Fruit fly (Drosophila melanogaster) whole organism, embryonic: ENCODE results near the gene Pdxk.
A peak's percentile ranks its signal among the peaks of the same experiment; 100 is the strongest.

Experiments used
- Ada2b ChIP-seq: fragments of 200-800 bp; sonication (Bioruptor generic); IDR thresholded peaks from 2 replicates; pipeline ENCODE4 v1.3.6; 2022; ENCODE audit warnings: missing biosample characterization, missing genetic modification characterization
- Atf3 ChIP-seq: fragments of 200-800 bp; sonication (Bioruptor generic); optimal IDR thresholded peaks from 3 replicates; lab custom pipeline; 2016; ENCODE audit warnings: missing biosample characterization, missing genetic modification characterization
- Atf6 ChIP-seq: fragments of 200-800 bp; sonication (Bioruptor generic); IDR thresholded peaks from 2 replicates; pipeline ENCODE4 v1.3.6; 2022; ENCODE audit warnings: missing biosample characterization, missing genetic modification characterization
- BEAF-32 ChIP-seq: fragments of 200-800 bp; sonication (Bioruptor generic); optimal IDR thresholded peaks from 3 replicates; lab custom pipeline; 2017; ENCODE audit warnings: missing biosample characterization, missing genetic modification characterization, mild to moderate bottlenecking, moderate library complexity, missing genetic modification reagents
- Bdp1 ChIP-seq: fragments of 200-800 bp; sonication (Bioruptor generic); optimal IDR thresholded peaks from 3 replicates; lab custom pipeline; 2016; ENCODE audit warnings: missing biosample characterization, missing genetic modification characterization
- CG10209 ChIP-seq: fragments of 200-800 bp; sonication (Bioruptor generic); optimal IDR thresholded peaks from 3 replicates; lab custom pipeline; 2017; ENCODE audit warnings: missing biosample characterization, mild to moderate bottlenecking, missing genetic modification characterization, missing genetic modification reagents
- CG10321 ChIP-seq: fragments of 200-800 bp; sonication (Bioruptor generic); IDR thresholded peaks from 2 replicates; pipeline ENCODE4 v1.3.6; 2022; ENCODE audit warnings: missing biosample characterization, missing genetic modification characterization
- CG10462 ChIP-seq: fragments of 200-800 bp; sonication (Bioruptor generic); optimal IDR thresholded peaks from 2 replicates; lab custom pipeline; 2016; ENCODE audit warnings: missing biosample characterization, missing genetic modification characterization
- CG12236 ChIP-seq: fragments of 200-800 bp; sonication (Bioruptor generic); optimal IDR thresholded peaks from 2 replicates; lab custom pipeline; 2016; ENCODE audit warnings: missing biosample characterization, missing genetic modification characterization
- CG12299 ChIP-seq: fragments of 200-800 bp; sonication (Bioruptor generic); optimal IDR thresholded peaks from 2 replicates; lab custom pipeline; 2018; ENCODE audit warnings: missing biosample characterization, mild to moderate bottlenecking, missing genetic modification characterization
- CG13296 ChIP-seq: fragments of 200-800 bp; sonication (Bioruptor generic); optimal IDR thresholded peaks from 3 replicates; lab custom pipeline; 2018; ENCODE audit warnings: missing biosample characterization, mild to moderate bottlenecking, missing genetic modification characterization
- CG15269 ChIP-seq: fragments of 200-800 bp; sonication (Bioruptor generic); optimal IDR thresholded peaks from 2 replicates; lab custom pipeline; 2018; ENCODE audit warnings: missing biosample characterization, mild to moderate bottlenecking, missing genetic modification characterization, moderate library complexity
- CG17186 ChIP-seq: fragments of 200-800 bp; sonication (Bioruptor generic); optimal IDR thresholded peaks from 3 replicates; lab custom pipeline; 2017; ENCODE audit warnings: missing biosample characterization, missing genetic modification reagents, missing genetic modification characterization
- CG17912 ChIP-seq: fragments of 200-800 bp; sonication (Bioruptor generic); optimal IDR thresholded peaks from 2 replicates; lab custom pipeline; 2018; ENCODE audit warnings: missing biosample characterization, mild to moderate bottlenecking, missing genetic modification characterization
- CG18599 ChIP-seq: fragments of 200-800 bp; sonication (Bioruptor generic); optimal IDR thresholded peaks from 3 replicates; lab custom pipeline; 2017; ENCODE audit warnings: missing biosample characterization, missing genetic modification characterization, mild to moderate bottlenecking, moderate library complexity, missing genetic modification reagents
- CG2889 ChIP-seq: fragments of 200-800 bp; sonication (Bioruptor generic); IDR thresholded peaks from 3 replicates; pipeline ENCODE4 v1.3.6; 2022; ENCODE audit warnings: missing biosample characterization, missing genetic modification characterization
- CG4854 ChIP-seq: fragments of 200-800 bp; sonication (Bioruptor generic); optimal IDR thresholded peaks from 2 replicates; lab custom pipeline; 2016; ENCODE audit warnings: missing biosample characterization, missing genetic modification characterization, inconsistent platforms
- CG6272 ChIP-seq: fragments of 200-800 bp; sonication (Bioruptor generic); IDR thresholded peaks from 2 replicates; pipeline ENCODE4 v1.3.6; 2022; ENCODE audit warnings: missing biosample characterization, missing genetic modification characterization
- CG6654 ChIP-seq: fragments of 200-800 bp; sonication (Bioruptor generic); optimal IDR thresholded peaks from 2 replicates; lab custom pipeline; 2017; ENCODE audit warnings: missing biosample characterization, mild to moderate bottlenecking, missing genetic modification characterization
- CG6813 ChIP-seq: fragments of 200-800 bp; sonication (Bioruptor generic); optimal IDR thresholded peaks from 2 replicates; lab custom pipeline; 2017; ENCODE audit warnings: missing biosample characterization, missing genetic modification characterization, mild to moderate bottlenecking, moderate library complexity, missing genetic modification reagents
- CG9932 ChIP-seq: fragments of 200-800 bp; sonication (Bioruptor generic); IDR thresholded peaks from 2 replicates; pipeline ENCODE4 v1.3.6; 2022; ENCODE audit warnings: missing biosample characterization, missing genetic modification characterization
- D19A ChIP-seq: fragments of 200-800 bp; optimal IDR thresholded peaks from 3 replicates; lab custom pipeline; 2019; ENCODE audit warnings: missing biosample characterization, mild to moderate bottlenecking, missing genetic modification characterization, moderate library complexity
- Dip3 ChIP-seq: fragments of 200-800 bp; sonication (Bioruptor generic); optimal IDR thresholded peaks from 3 replicates; lab custom pipeline; 2016; ENCODE audit warnings: missing biosample characterization, missing genetic modification characterization
- Doc3 ChIP-seq: fragments of 200-800 bp; sonication (Bioruptor generic); IDR thresholded peaks from 3 replicates; pipeline ENCODE4 v1.3.6; 2022; ENCODE audit warnings: missing biosample characterization, missing genetic modification characterization; ENCODE audit not compliant: partially characterized antibody
- Dp ChIP-seq: fragments of 200-800 bp; sonication (Bioruptor generic); optimal IDR thresholded peaks from 2 replicates; lab custom pipeline; 2018; ENCODE audit warnings: missing biosample characterization, mild to moderate bottlenecking, missing genetic modification characterization, moderate library complexity
- Dref ChIP-seq: fragments of 200-800 bp; sonication (Bioruptor generic); IDR thresholded peaks from 2 replicates; pipeline ENCODE4 v1.3.6; 2022; ENCODE audit warnings: missing biosample characterization, missing genetic modification characterization
- Ets97D ChIP-seq: fragments of 200-800 bp; sonication (Bioruptor generic); optimal IDR thresholded peaks from 3 replicates; lab custom pipeline; 2016; ENCODE audit warnings: missing biosample characterization, missing genetic modification characterization
- Fer3 ChIP-seq: fragments of 200-800 bp; sonication (Bioruptor generic); optimal IDR thresholded peaks from 2 replicates; lab custom pipeline; 2018; ENCODE audit warnings: missing biosample characterization, mild to moderate bottlenecking, missing genetic modification characterization, moderate library complexity
- Hr39 ChIP-seq: fragments of >200 bp; optimal IDR thresholded peaks from 2 replicates; lab custom pipeline; 2017
- Lim3 ChIP-seq: fragments of 200-800 bp; sonication (Bioruptor generic); IDR thresholded peaks from 2 replicates; pipeline ENCODE4 v1.3.6; 2022; ENCODE audit warnings: missing biosample characterization, missing genetic modification characterization
- Meics ChIP-seq: fragments of 200-800 bp; sonication (Bioruptor generic); optimal IDR thresholded peaks from 2 replicates; lab custom pipeline; 2017; ENCODE audit warnings: missing biosample characterization, mild to moderate bottlenecking, missing genetic modification characterization
- NC2α ChIP-seq: fragments of 200-800 bp; sonication (Bioruptor generic); optimal IDR thresholded peaks from 2 replicates; lab custom pipeline; 2016; ENCODE audit warnings: missing biosample characterization, missing genetic modification characterization
- Opbp ChIP-seq: fragments of 200-800 bp; sonication (Bioruptor generic); IDR thresholded peaks from 3 replicates; pipeline ENCODE4 v1.3.6; 2022; ENCODE audit warnings: missing biosample characterization, missing genetic modification characterization; ENCODE audit not compliant: partially characterized antibody
- Rx ChIP-seq: fragments of 200-800 bp; sonication (Bioruptor generic); IDR thresholded peaks from 2 replicates; pipeline ENCODE4 v1.3.6; 2022; ENCODE audit warnings: missing biosample characterization, missing genetic modification characterization
- abd-A ChIP-seq: fragments of 200-800 bp; sonication (Bioruptor generic); optimal IDR thresholded peaks from 3 replicates; lab custom pipeline; 2019; ENCODE audit warnings: missing biosample characterization, mild to moderate bottlenecking, missing genetic modification characterization, moderate library complexity
- ci ChIP-seq: fragments of 200-800 bp; sonication (Bioruptor generic); IDR thresholded peaks from 3 replicates; pipeline ENCODE4 v1.3.6; 2022; ENCODE audit warnings: missing biosample characterization, missing genetic modification characterization
- esg ChIP-seq: fragments of 200-800 bp; sonication (Bioruptor generic); conservative IDR thresholded peaks from 2 replicates; pipeline ENCODE4 v1.3.6; 2022; ENCODE audit warnings: missing biosample characterization, missing genetic modification characterization
- fd96Cb ChIP-seq: fragments of 200-800 bp; sonication (Bioruptor generic); optimal IDR thresholded peaks from 2 replicates; lab custom pipeline; 2018; ENCODE audit warnings: missing biosample characterization, mild to moderate bottlenecking, missing genetic modification characterization, moderate library complexity
- ham ChIP-seq: fragments of 200-800 bp; sonication (Bioruptor generic); IDR thresholded peaks from 2 replicates; pipeline ENCODE4 v1.3.6; 2022; ENCODE audit warnings: missing biosample characterization, missing genetic modification characterization
- nerfin-1 ChIP-seq: fragments of 200-800 bp; sonication (Bioruptor generic); optimal IDR thresholded peaks from 3 replicates; lab custom pipeline; 2019; ENCODE audit warnings: missing biosample characterization, mild to moderate bottlenecking, missing genetic modification characterization, moderate library complexity
- pan ChIP-seq, 4 experiments: fragments of >200 bp in 3 of 4; fragments of 200-800 bp in 1 of 4; sonication (Bioruptor generic) in 1 of 4; optimal IDR thresholded peaks in 3 of 4; IDR thresholded peaks in 1 of 4; 2 replicates each; pipeline versions ENCODE4 v1.3.6 to Lab custom; 2017 to 2022; ENCODE audit warnings: missing biosample characterization in 2 of 4, missing genetic modification characterization in 2 of 4, mixed read lengths in 1 of 4
- pita ChIP-seq: fragments of 200-800 bp; sonication (Bioruptor generic); optimal IDR thresholded peaks from 2 replicates; lab custom pipeline; 2017; ENCODE audit warnings: missing biosample characterization, mild to moderate bottlenecking, missing genetic modification characterization
- sc ChIP-seq, 3 experiments: fragments of >200 bp in 2 of 3; fragments of 200-800 bp in 1 of 3; sonication (Bioruptor generic) in 1 of 3; optimal IDR thresholded peaks; 2 replicates in 2 of 3; 3 replicates in 1 of 3; lab custom pipeline; 2017; ENCODE audit warnings: mild to moderate bottlenecking in 1 of 3, missing biosample characterization in 1 of 3, missing genetic modification characterization in 1 of 3, missing genetic modification reagents in 1 of 3
- scrt ChIP-seq: fragments of 200-800 bp; sonication (Bioruptor generic); optimal IDR thresholded peaks from 2 replicates; lab custom pipeline; 2018; ENCODE audit warnings: missing biosample characterization, mild to moderate bottlenecking, missing genetic modification characterization, moderate library complexity
- tio ChIP-seq: fragments of 200-800 bp; sonication (Bioruptor generic); optimal IDR thresholded peaks from 2 replicates; lab custom pipeline; 2017; ENCODE audit warnings: missing biosample characterization, missing genetic modification characterization, inconsistent platforms
- tna ChIP-seq: fragments of 200-800 bp; sonication (Bioruptor generic); IDR thresholded peaks from 2 replicates; pipeline ENCODE4 v1.3.6; 2022; ENCODE audit warnings: missing biosample characterization, missing genetic modification characterization; ENCODE audit not compliant: partially characterized antibody
- trh ChIP-seq: fragments of 200-800 bp; sonication (Bioruptor generic); optimal IDR thresholded peaks from 2 replicates; lab custom pipeline; 2016; ENCODE audit warnings: missing biosample characterization, missing genetic modification characterization
- yki ChIP-seq: fragments of >200 bp; optimal IDR thresholded peaks from 3 replicates; lab custom pipeline; 2018

The Pdxk gene

DNA sequence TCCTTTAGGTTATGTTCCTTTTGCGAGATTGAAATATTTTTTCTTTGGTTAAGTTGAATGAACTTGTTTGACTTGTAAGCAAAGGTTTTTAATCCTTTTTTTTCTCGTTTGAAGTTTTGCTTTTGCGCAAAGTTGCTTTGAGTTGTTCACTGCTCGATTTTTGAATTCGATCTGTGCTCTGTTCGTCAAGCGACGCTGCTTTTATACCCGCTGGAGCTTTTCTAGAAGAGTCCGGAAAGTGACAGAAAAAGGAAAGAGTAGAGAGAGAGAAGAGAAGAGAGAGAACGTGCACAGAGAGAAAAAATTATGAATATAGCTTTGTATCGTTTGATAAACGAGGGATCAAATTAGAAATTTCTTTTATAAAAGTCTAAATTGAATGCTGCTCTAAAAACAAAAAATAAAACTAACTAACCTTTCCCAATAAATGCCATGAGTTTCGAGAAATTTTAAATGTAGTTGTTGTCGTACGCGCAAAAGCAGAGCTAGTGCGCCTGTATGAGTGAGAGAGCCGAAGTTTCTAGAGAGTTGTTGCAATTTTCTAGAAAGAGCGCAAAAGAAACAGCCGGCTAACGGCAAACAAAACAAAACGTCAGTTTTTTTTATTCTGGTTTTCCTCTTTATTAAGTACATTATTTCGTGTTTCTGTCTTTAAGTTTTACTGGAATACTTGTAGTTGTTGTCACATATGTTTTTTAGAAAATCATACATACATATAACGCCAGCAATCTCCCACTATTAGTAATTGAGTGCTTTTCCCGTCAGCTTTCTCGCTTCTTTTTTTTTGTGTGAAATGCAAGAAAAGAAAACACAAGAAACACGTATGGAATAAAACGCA, 17.3 kb downstream of the Pdxk start, which contains the start of gene Hsp26 (continued):
- TF ChIP-seq Meics (GFP tag; lab: Kevin White, UChicago): peak; percentile 80
- peak; percentile 72 for TF ChIP-seq tio (GFP tag; lab: Kevin White, UChicago)
- TF ChIP-seq scrt (GFP tag; lab: Kevin White, UChicago): peak; percentile 80
- TF ChIP-seq CG10321 (GFP tag; lab: Robert Waterston, UW): peak; percentile 24; the same call in 1 of the 2 replicates
- peak; percentile 46 for TF ChIP-seq Ets97D (GFP tag; lab: Kevin White, UChicago)
- TF ChIP-seq fd96Cb (tag; lab: Kevin White, UChicago): peak; percentile 65
- TF ChIP-seq Doc3 (GFP tag; lab: Robert Waterston, UW): no peak
- TF ChIP-seq Atf6 (GFP tag; lab: Robert Waterston, UW): peak; percentile 92
- TF ChIP-seq NC2α: peak; percentile 73
- no peak for TF ChIP-seq Hr39 (lab: Kevin White, UChicago)
- peak; percentile 10 for TF ChIP-seq yki (lab: Kevin White, UChicago)
- TF ChIP-seq CG10209: peak; percentile 80
- peak; percentile 77 for TF ChIP-seq CG13296 (GFP tag; lab: Kevin White, UChicago)
- TF ChIP-seq nerfin-1 (tag; lab: Kevin White, UChicago): peak; percentile 70
- peak; percentile 55; the same call in 1 of the 2 replicates for TF ChIP-seq CG6272
- TF ChIP-seq Ada2b (GFP tag; lab: Robert Waterston, UW): peak; percentile 84
- peak; percentile 80 for TF ChIP-seq Atf3
- peak; percentile 65 for TF ChIP-seq Fer3
- TF ChIP-seq CG17912 (GFP tag; lab: Kevin White, UChicago): no peak
- TF ChIP-seq CG12236 (GFP tag; lab: Kevin White, UChicago): peak; percentile 69
- no peak for TF ChIP-seq BEAF-32
- TF ChIP-seq CG6654 (GFP tag; lab: Kevin White, UChicago): peak; percentile 38
- TF ChIP-seq D19A (tag; lab: Kevin White, UChicago): peak; percentile 77
- no peak for TF ChIP-seq Dp
- TF ChIP-seq Opbp: no peak
- no peak for TF ChIP-seq sc (optimal IDR thresholded peaks at IDR 0.05; lab: Kevin White, UChicago)
- peak; percentile 72 for TF ChIP-seq sc (GFP tag; optimal IDR thresholded peaks at IDR 0.05; lab: Kevin White, UChicago)
- peak; percentile 81 for TF ChIP-seq Dip3 (GFP tag; lab: Kevin White, UChicago)
- TF ChIP-seq Dref: no peak
- TF ChIP-seq CG15269 (tag; lab: Kevin White, UChicago): peak; percentile 85
- peak; percentile 61 for TF ChIP-seq CG9932 (GFP tag; lab: Robert Waterston, UW)
- TF ChIP-seq CG6813 (GFP tag; lab: Kevin White, UChicago): peak; percentile 78
- TF ChIP-seq Bdp1 (GFP tag; lab: Kevin White, UChicago): peak; percentile 70
- no peak for TF ChIP-seq pan (optimal IDR thresholded peaks at IDR 0.05; lab: Kevin White, UChicago)
- peak in 1 of 2 experiments; percentile 89 for TF ChIP-seq pan (GFP tag; optimal IDR thresholded peaks at IDR 0.05 in 1 of 2, IDR thresholded peaks at IDR 0.05 in 1 of 2)
- TF ChIP-seq CG17186: no peak
- TF ChIP-seq tna (GFP tag; lab: Robert Waterston, UW): no peak
- peak; percentile 77 for TF ChIP-seq esg (GFP tag; lab: Robert Waterston, UW)
- no peak for TF ChIP-seq ham
- no peak for TF ChIP-seq pita
- peak; percentile 63; the same call in 2 of the 3 replicates for TF ChIP-seq CG2889
- TF ChIP-seq trh (GFP tag; lab: Kevin White, UChicago): peak; percentile 48
- no peak for TF ChIP-seq Lim3
- TF ChIP-seq CG12299 (tag; lab: Kevin White, UChicago): peak; percentile 63
- TF ChIP-seq CG18599: peak; percentile 84
- no peak for TF ChIP-seq abd-A (tag; lab: Kevin White, UChicago)
- TF ChIP-seq Rx (GFP tag; lab: Robert Waterston, UW): peak; percentile 27; the same call in 1 of the 2 replicates
- TF ChIP-seq CG4854 (GFP tag; lab: Kevin White, UChicago): peak; percentile 58
- TF ChIP-seq CG10462: peak; percentile 72
- TF ChIP-seq ci (GFP tag; lab: Robert Waterston, UW): peak; percentile 96
